Worm (Caenorhabditis elegans) whole organism, L2 larva: ENCODE results near the gene elc-1.

ENCODE experiments used
- egl-27 ChIP-seq: sonication (generic microtip); optimal IDR thresholded peaks from 3 replicates; lab custom pipeline; 2017; ENCODE audit warnings: missing biosample characterization, missing genetic modification reagents, missing genetic modification characterization
- elt-3 ChIP-seq: sonication (generic microtip); optimal IDR thresholded peaks from 2 replicates; lab custom pipeline; 2017; ENCODE audit warnings: missing biosample characterization, missing genetic modification characterization
- mab-5 ChIP-seq: fragments of 150-350 bp; optimal IDR thresholded peaks from 2 replicates; lab custom pipeline; 2014; ENCODE audit warnings: missing biosample characterization, missing genetic modification characterization
- mdl-1 ChIP-seq, 2 experiments: fragments of 150-350 bp in 1 of 2; sonication (generic microtip) in 1 of 2; optimal IDR thresholded peaks; 2 replicates each; lab custom pipeline; 2017; ENCODE audit warnings: missing biosample characterization in 2 of 2, missing genetic modification characterization in 2 of 2
- nhr-11 ChIP-seq: fragments of 150-350 bp; optimal IDR thresholded peaks from 2 replicates; lab custom pipeline; 2014; ENCODE audit warnings: missing biosample characterization, missing genetic modification characterization
- nhr-12 ChIP-seq: fragments of 150-350 bp; optimal IDR thresholded peaks from 2 replicates; lab custom pipeline; 2014; ENCODE audit warnings: missing biosample characterization, missing genetic modification characterization
- nhr-25 ChIP-seq: fragments of 150-350 bp; sonication (generic microtip); optimal IDR thresholded peaks from 3 replicates; lab custom pipeline; 2014; ENCODE audit warnings: missing biosample characterization, missing genetic modification characterization
- snpc-4 ChIP-seq: fragments of 150-350 bp; optimal IDR thresholded peaks from 2 replicates; lab custom pipeline; 2014; ENCODE audit warnings: missing biosample characterization, missing genetic modification characterization

- TF ChIP-seq nhr-25: no peak
- TF ChIP-seq snpc-4 (tag; lab: Kevin White, UChicago): no peak
- TF ChIP-seq egl-27 (tag; lab: Kevin White, UChicago): no peak
- TF ChIP-seq nhr-11 (tag; lab: Kevin White, UChicago): no peak
- no peak for TF ChIP-seq elt-3
- no peak for TF ChIP-seq mab-5
- TF ChIP-seq nhr-12 (tag; lab: Kevin White, UChicago): no peak
- no peak for TF ChIP-seq mdl-1 (tag; optimal IDR thresholded peaks at IDR 0.05; lab: Kevin White, UChicago)
These were observed 15.4 kb downstream of the elc-1 start, which contains the start of gene pals-19 for ce11 chrIII:1401497-1401990.
